Worm (Caenorhabditis elegans): Measurements from ENCODE around the gene W02C12.2.

The W02C12.2 gene

ce11 chrIV:4021847-4022780 lies 14.3 kb upstream of the W02C12.2 start:
- TF ChIP-seq lin-15B (tag; optimal IDR thresholded peaks at IDR 0.05) (no peak), nfya-1 (tag; optimal IDR thresholded peaks at IDR 0.05; ENCODE audit: insufficient read depth) (peak; percentile 40), pqm-1 (tag; optimal IDR thresholded peaks at IDR 0.05) (peak; percentile 52), nhr-237 (tag; optimal IDR thresholded peaks at IDR 0.05) (no peak), eor-1 (tag; optimal IDR thresholded peaks at IDR 0.05) (no peak), ceh-82 (tag; optimal IDR thresholded peaks at IDR 0.05) (no peak), pha-4 (tag; optimal IDR thresholded peaks at IDR 0.05) (peak; percentile 58), nhr-28 (tag; optimal IDR thresholded peaks at IDR 0.05) (no peak), sea-2 (GFP tag; optimal IDR thresholded peaks at IDR 0.05) (no peak), tbx-2 (tag; optimal IDR thresholded peaks at IDR 0.05) (no peak), ceh-16 (tag; optimal IDR thresholded peaks at IDR 0.05) (no peak), nhr-11 (tag; optimal IDR thresholded peaks at IDR 0.05) (no peak), elt-3 (tag; optimal IDR thresholded peaks at IDR 0.05) (no peak), daf-12 (tag; optimal IDR thresholded peaks at IDR 0.05) (no peak), lsy-12 (tag; optimal IDR thresholded peaks at IDR 0.05) (no peak), lin-39 (tag; optimal IDR thresholded peaks at IDR 0.05) (peak; percentile 67), egl-5 (tag; optimal IDR thresholded peaks at IDR 0.05) (peak; percentile 89), nhr-23 (tag; optimal IDR thresholded peaks at IDR 0.05) (peak; percentile 16), nhr-12 (tag; optimal IDR thresholded peaks at IDR 0.05) (no peak), ceh-28 (tag; optimal IDR thresholded peaks at IDR 0.05) (no peak), ztf-11 (tag; optimal IDR thresholded peaks at IDR 0.05) (no peak), nhr-43 (tag; optimal IDR thresholded peaks at IDR 0.05; ENCODE audit: poor library complexity, severe bottlenecking) (peak; percentile 35), unc-39 (tag; optimal IDR thresholded peaks at IDR 0.05) (no peak), elt-2 (tag; optimal IDR thresholded peaks at IDR 0.05) (peak; percentile 75), nhr-25 (tag; optimal IDR thresholded peaks at IDR 0.05) (no peak), fos-1 (tag; optimal IDR thresholded peaks at IDR 0.05) (no peak), elt-1 (tag; optimal IDR thresholded peaks at IDR 0.05) (peak; percentile 41)

- TF ChIP-seq nhr-28 (tag; optimal IDR thresholded peaks at IDR 0.05) (no peak), R02D3.7 (tag; optimal IDR thresholded peaks at IDR 0.05) (no peak), mml-1 (tag; optimal IDR thresholded peaks at IDR 0.05) (no peak), nhr-12 (tag; optimal IDR thresholded peaks at IDR 0.05) (no peak), ceh-28 (tag; optimal IDR thresholded peaks at IDR 0.05) (no peak), lin-15B (tag; optimal IDR thresholded peaks at IDR 0.05) (peak; percentile 51), nhr-23 (tag; optimal IDR thresholded peaks at IDR 0.05) (peak; percentile 20), egl-27 (tag; optimal IDR thresholded peaks at IDR 0.05) (no peak), fkh-2 (tag; optimal IDR thresholded peaks at IDR 0.05) (no peak), nhr-77 (tag; optimal IDR thresholded peaks at IDR 0.05) (no peak), nhr-25 (tag; optimal IDR thresholded peaks at IDR 0.05) (peak; percentile 43), elt-2 (tag; optimal IDR thresholded peaks at IDR 0.05) (peak; percentile 69), eor-1 (tag; optimal IDR thresholded peaks at IDR 0.05) (no peak), nhr-67 (tag; optimal IDR thresholded peaks at IDR 0.05) (no peak), jun-1 (tag; optimal IDR thresholded peaks at IDR 0.05) (peak; percentile 52), zag-1 (tag; optimal IDR thresholded peaks at IDR 0.05) (no peak), nhr-43 (tag; optimal IDR thresholded peaks at IDR 0.05; ENCODE audit: poor library complexity, severe bottlenecking) (no peak), ztf-4 (tag; optimal IDR thresholded peaks at IDR 0.05) (no peak), ceh-82 (tag; optimal IDR thresholded peaks at IDR 0.05) (no peak), nhr-11 (tag; optimal IDR thresholded peaks at IDR 0.05) (peak; percentile 17), mdl-1 (tag; optimal IDR thresholded peaks at IDR 0.05) (peak; percentile 74), elt-3 (tag; optimal IDR thresholded peaks at IDR 0.05) (no peak), ceh-9 (tag; optimal IDR thresholded peaks at IDR 0.05) (no peak), hmg-11 (tag; optimal IDR thresholded peaks at IDR 0.05) (peak; percentile 95), sea-2 (GFP tag; optimal IDR thresholded peaks at IDR 0.05) (no peak), nfya-1 (tag; optimal IDR thresholded peaks at IDR 0.05; ENCODE audit: insufficient read depth) (peak; percentile 86), pha-4 (tag; optimal IDR thresholded peaks at IDR 0.05) (peak; percentile 91), tbx-2 (tag; optimal IDR thresholded peaks at IDR 0.05) (peak; percentile 23), egl-5 (tag; optimal IDR thresholded peaks at IDR 0.05) (peak; percentile 77), snpc-4 (tag; optimal IDR thresholded peaks at IDR 0.05) (peak; percentile 43), ama-1 (optimal IDR thresholded peaks at IDR 0.05) (peak; percentile 55), aly-2 (tag; optimal IDR thresholded peaks at IDR 0.05) (no peak), elt-1 (tag; optimal IDR thresholded peaks at IDR 0.05) (no peak), nhr-76 (tag; optimal IDR thresholded peaks at IDR 0.05) (peak; percentile 7), fos-1 (tag; optimal IDR thresholded peaks at IDR 0.05) (no peak), fkh-10 (GFP tag; optimal IDR thresholded peaks at IDR 0.05) (no peak), ZK546.5 (tag; optimal IDR thresholded peaks at IDR 0.05) (no peak), ceh-16 (tag; optimal IDR thresholded peaks at IDR 0.05) (no peak), lsy-12 (tag; optimal IDR thresholded peaks at IDR 0.05) (no peak), skn-1 (tag; optimal IDR thresholded peaks at IDR 0.05) (no peak), pqm-1 (tag; optimal IDR thresholded peaks at IDR 0.05) (peak; percentile 30), lin-39 (tag; optimal IDR thresholded peaks at IDR 0.05) (peak; percentile 86), unc-39 (tag; optimal IDR thresholded peaks at IDR 0.05) (no peak)
These were observed 12.1 kb upstream of the W02C12.2 start for ce11 chrIV:4019836-4020235.
